Fruit fly (Drosophila melanogaster): ENCODE measurements around the gene CG11349.

DNA sequence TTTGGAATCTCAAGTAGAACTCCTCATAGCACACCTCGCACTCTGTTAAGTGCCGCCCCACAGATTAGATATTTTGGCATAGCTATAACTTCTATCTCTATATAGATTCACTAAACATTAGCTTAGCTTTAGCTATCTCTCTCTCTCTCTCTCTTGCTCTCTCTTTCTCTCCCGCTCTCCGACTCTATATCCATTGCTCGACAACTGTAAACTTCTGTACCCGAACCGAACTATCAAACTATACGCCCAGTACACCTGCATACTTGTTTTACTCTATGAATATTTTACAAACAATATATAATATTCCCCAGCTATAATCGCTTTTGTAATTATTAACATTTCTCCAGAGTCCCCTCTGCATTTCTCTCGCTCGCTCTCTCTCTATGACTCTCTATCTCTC lies 42.5 kb upstream of the CG11349 start:
- no peak for TF ChIP-seq lab (GFP tag; optimal IDR thresholded peaks at IDR 0.05)
- no peak for TF ChIP-seq CG8944 (GFP tag; optimal IDR thresholded peaks at IDR 0.05)
- TF ChIP-seq TFAM (GFP tag; optimal IDR thresholded peaks at IDR 0.05) = no peak
- no peak for TF ChIP-seq sim (GFP tag; IDR thresholded peaks at IDR 0.05)
- TF ChIP-seq luna (GFP tag; optimal IDR thresholded peaks at IDR 0.05) = no peak
- no peak for TF ChIP-seq tup (GFP tag; optimal IDR thresholded peaks at IDR 0.05)
- TF ChIP-seq Side (GFP tag; optimal IDR thresholded peaks at IDR 0.05) = no peak
- no peak for TF ChIP-seq Camta (GFP tag; optimal IDR thresholded peaks at IDR 0.05)
